Worm (Caenorhabditis elegans): Measurements from ENCODE around the gene K08H2.3.

DNA sequence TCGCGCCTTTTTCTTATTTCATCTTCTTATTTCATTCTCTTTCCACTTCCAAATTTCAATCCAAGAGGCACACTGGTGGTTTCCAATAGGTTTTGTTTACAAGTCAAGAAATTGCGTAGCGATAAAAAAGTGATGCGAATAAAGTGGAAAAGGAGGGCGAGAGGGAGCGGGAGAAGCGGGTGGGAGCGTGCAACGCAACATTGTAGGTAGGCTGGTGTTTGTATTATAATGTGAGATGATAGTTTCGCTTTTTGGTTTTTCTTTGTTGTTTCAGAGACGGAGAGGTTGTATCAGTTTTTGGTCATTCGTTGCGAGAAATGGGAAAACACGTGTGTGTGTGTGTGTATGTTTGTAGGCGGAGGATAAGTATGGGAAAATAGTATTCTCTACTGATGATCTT lies 13.0 kb downstream of the K08H2.3 start:
- no peak for TF ChIP-seq elt-3 (tag; optimal IDR thresholded peaks at IDR 0.05)
- TF ChIP-seq snpc-4 (tag; optimal IDR thresholded peaks at IDR 0.05), result peak; percentile 5
